Worm (Caenorhabditis elegans) whole organism, L4/young adult: Measurements from ENCODE around the gene F14D2.19.

Experiments
- W03F9.2 ChIP-seq: fragments of 150-350 bp; optimal IDR thresholded peaks from 2 replicates; lab custom pipeline; 2014; ENCODE audit warnings: missing biosample characterization, missing genetic modification characterization
- dao-5 ChIP-seq: sonication (generic microtip); optimal IDR thresholded peaks from 2 replicates; lab custom pipeline; 2016; ENCODE audit warnings: missing genotype, missing genetic modification characterization, moderate library complexity, missing compliant biosample characterization
- him-1 ChIP-seq: sonication (generic microtip); optimal IDR thresholded peaks from 2 replicates; lab custom pipeline; 2016; ENCODE audit warnings: missing genotype, missing genetic modification reagents, missing genetic modification characterization, missing compliant biosample characterization

Gene F14D2.19

ce11 chrII:3347940-3348610, 11.1 kb upstream of the F14D2.19 start, which contains the start of the genes F14D2.14 and bath-29:
TSS of gene F14D2.14 (minus strand) at chrII:3347990.
TSS of gene bath-29 (plus strand) at chrII:3348560.
- TF ChIP-seq W03F9.2 (tag; lab: Kevin White, UChicago), result no peak
- TF ChIP-seq dao-5 (tag; lab: Kevin White, UChicago), result no peak
- TF ChIP-seq him-1 (tag; lab: Kevin White, UChicago), result no peak

DNA sequence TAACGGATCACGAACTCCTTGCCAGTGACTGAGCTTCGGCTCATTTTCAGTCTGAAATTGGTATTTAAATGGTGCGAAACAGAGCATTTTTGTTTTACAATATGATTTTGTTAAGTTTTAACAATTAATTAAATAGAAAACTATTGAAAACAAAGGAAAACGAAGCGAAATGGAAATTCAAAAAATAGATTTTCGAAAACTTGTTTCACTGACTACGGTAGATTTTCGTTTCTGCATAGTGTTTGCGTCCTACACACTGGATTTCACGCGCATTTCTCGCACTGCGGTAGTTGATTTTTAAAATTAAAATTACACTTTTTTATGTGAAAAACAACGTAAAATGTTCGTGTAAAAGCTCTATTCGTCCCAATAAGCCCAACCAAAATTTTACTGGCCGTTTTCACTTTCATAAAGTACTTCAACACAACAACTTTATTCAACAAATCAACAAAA, 9.4 kb upstream of the F14D2.19 start, which contains the start of gene bath-30:
TSS of gene bath-30 (minus strand) at position 51 of the 453 bp plus-strand sequence.
- TF ChIP-seq dao-5 (tag; lab: Kevin White, UChicago) (no peak), him-1 (tag; lab: Kevin White, UChicago) (no peak), W03F9.2 (tag; lab: Kevin White, UChicago) (no peak)

DNA sequence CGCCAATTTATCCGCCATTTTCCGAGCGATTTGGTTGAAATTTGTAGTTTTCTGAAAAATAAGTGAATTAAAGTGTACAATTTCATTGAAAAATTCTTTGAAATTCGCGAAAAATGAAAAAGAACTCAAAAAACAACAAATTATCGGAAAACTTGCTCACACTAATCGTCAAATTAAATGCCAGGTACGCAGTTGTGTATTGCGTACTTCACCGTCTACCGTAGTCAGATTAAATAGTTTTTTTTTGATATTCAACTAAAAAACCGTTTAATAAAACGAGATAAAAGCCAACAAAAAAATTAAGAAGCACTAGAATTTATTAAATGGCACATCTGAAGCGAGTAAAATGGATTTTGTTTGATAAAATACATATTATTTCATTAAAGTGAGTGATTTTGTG, 8.0 kb upstream of the F14D2.19 start, which contains the start of gene bath-28:
TSS of gene bath-28 (minus strand) at position 51 of the 400 bp plus-strand sequence.
- TF ChIP-seq dao-5 (tag; lab: Kevin White, UChicago), result no peak
- TF ChIP-seq him-1 (tag; lab: Kevin White, UChicago), result no peak
- no peak for TF ChIP-seq W03F9.2 (tag; lab: Kevin White, UChicago)

ce11 chrII:3343714-3344113, 6.8 kb upstream of the F14D2.19 start, which contains the start of gene F14D2.15:
TSS of gene F14D2.15 (minus strand) at chrII:3343814.
- TF ChIP-seq him-1 (tag; lab: Kevin White, UChicago), result no peak
- TF ChIP-seq dao-5 (tag; lab: Kevin White, UChicago), result no peak
- TF ChIP-seq W03F9.2 (tag; lab: Kevin White, UChicago), result no peak

- TF ChIP-seq him-1 (tag; lab: Kevin White, UChicago), result no peak
- TF ChIP-seq dao-5 (tag; lab: Kevin White, UChicago), result no peak
- no peak for TF ChIP-seq W03F9.2 (tag; lab: Kevin White, UChicago)
Observed at ce11 chrII:3341989-3342388, 5.0 kb upstream of the F14D2.19 start, which contains the start of gene F14D2.11. TSS of gene F14D2.11 (minus strand) at chrII:3342089.

- TF ChIP-seq him-1 (tag; lab: Kevin White, UChicago), result no peak
- no peak for TF ChIP-seq W03F9.2 (tag; lab: Kevin White, UChicago)
- TF ChIP-seq dao-5 (tag; lab: Kevin White, UChicago), result no peak
Observed at ce11 chrII:3340818-3341217, 3.9 kb upstream of the F14D2.19 start.

DNA sequence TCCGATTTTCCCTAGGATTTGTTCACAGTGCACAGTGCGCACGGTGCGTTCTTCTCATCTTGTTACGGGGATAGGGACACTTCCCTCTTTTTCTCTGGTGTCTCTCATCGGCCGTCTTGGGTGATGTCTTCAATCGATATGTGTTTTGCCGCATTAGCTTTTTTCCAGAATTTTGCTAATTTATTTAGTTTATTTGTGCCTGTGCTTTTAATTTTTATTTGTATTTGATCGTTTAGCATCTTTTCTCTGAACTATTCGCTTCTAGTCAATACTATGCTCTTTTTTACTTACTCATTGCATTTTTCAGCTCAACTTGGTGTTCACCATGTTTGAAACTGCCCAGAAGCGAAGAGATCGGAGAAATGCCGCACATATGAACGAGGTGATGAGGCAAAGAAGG, 3.3 kb upstream of the F14D2.19 start, which contains the start of gene F14D2.5:
TSS of gene F14D2.5 (plus strand) at position 301 of the 400 bp plus-strand sequence.
- TF ChIP-seq him-1 (tag; lab: Kevin White, UChicago) (no peak), W03F9.2 (tag; lab: Kevin White, UChicago) (no peak), dao-5 (tag; lab: Kevin White, UChicago) (no peak)

- TF ChIP-seq dao-5 (tag; lab: Kevin White, UChicago), result no peak
- no peak for TF ChIP-seq him-1 (tag; lab: Kevin White, UChicago)
- no peak for TF ChIP-seq W03F9.2 (tag; lab: Kevin White, UChicago)
Observed at ce11 chrII:3338556-3338955, 1.6 kb upstream of the F14D2.19 start, which contains the start of gene F14D2.7. TSS of gene F14D2.7 (minus strand) at chrII:3338656.

ce11 chrII:3332039-3332438, 4.9 kb downstream of the F14D2.19 start, which contains the start of gene irld-27:
TSS of gene irld-27 (plus strand) at chrII:3332339.
- TF ChIP-seq dao-5 (tag; lab: Kevin White, UChicago), result no peak
- no peak for TF ChIP-seq him-1 (tag; lab: Kevin White, UChicago)
- no peak for TF ChIP-seq W03F9.2 (tag; lab: Kevin White, UChicago)

DNA sequence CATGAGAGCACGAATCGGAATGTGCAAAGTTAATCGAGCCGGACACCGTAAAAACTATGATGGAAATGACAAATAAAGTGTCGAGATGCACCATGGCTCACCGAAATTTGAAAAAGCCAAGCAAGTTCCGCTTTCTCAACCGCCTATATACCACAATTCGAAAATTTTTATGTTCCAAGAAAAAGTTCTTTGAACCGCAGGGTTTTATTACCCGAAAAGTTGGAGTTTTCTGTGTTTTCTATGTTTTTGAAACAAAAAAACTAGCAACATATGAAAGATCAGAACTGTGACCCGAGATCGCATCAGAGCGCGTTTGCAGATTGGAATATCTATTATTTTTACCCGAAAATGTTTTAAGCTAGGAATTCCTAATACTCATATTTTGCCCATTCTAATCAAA, 9.8 kb downstream of the F14D2.19 start, which contains the start of gene Y46D2A.3:
TSS of gene Y46D2A.3 (minus strand) at position 101 of the 400 bp plus-strand sequence.
- TF ChIP-seq dao-5 (tag; lab: Kevin White, UChicago), result no peak
- TF ChIP-seq W03F9.2 (tag; lab: Kevin White, UChicago), result no peak
- no peak for TF ChIP-seq him-1 (tag; lab: Kevin White, UChicago)

- no peak for TF ChIP-seq dao-5 (tag; lab: Kevin White, UChicago)
- TF ChIP-seq him-1 (tag; lab: Kevin White, UChicago), result no peak
- TF ChIP-seq W03F9.2 (tag; lab: Kevin White, UChicago), result no peak
Observed at ce11 chrII:3323179-3323578, 13.8 kb downstream of the F14D2.19 start, which contains the start of gene Y46D2A.2. TSS of gene Y46D2A.2 (minus strand) at chrII:3323279.

DNA sequence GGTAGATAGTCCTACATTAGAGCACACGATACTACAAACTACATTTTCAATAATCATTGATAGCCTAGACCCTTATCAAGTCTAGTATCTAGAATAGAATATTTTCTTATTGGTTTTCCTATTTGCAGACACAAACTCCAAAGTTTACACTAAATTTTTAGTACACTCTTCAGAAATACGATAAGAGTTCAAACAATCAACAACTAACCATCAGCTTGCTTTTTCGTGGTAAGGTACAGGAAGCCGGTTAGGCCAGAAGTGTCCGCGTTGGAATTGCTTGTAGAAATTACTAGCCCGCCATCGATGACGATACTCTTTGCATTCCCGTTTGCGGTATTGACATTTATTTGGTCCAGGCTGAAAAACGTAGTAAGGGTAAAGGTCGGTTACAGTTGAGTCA, 14.7 kb downstream of the F14D2.19 start, which contains the start of gene Y46D2A.1:
TSS of gene Y46D2A.1 (plus strand) at position 301 of the 400 bp plus-strand sequence.
- no peak for TF ChIP-seq W03F9.2 (tag; lab: Kevin White, UChicago)

DNA sequence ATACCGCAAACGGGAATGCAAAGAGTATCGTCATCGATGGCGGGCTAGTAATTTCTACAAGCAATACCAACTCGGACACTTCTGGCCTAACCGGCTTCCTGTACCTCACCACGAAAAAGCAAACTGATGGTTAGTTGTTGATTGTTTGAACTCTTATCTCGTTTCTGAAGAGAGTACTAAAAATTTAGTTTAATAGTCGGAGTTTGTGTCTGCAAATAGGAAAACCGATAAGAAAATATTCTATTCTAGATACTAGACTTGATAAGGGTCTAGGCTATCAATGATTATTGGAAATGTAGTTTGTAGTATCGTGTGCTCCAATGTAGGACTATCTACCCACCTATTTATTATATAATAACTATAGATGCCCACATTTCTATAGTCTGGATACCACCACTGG, 18.1 kb downstream of the F14D2.19 start:
- TF ChIP-seq him-1 (tag; lab: Kevin White, UChicago) (no peak), W03F9.2 (tag; lab: Kevin White, UChicago) (no peak), dao-5 (tag; lab: Kevin White, UChicago) (no peak)
